Fruit fly (Drosophila melanogaster) whole organism: ENCODE measurements around the gene Mfe2.

ENCODE experiments used
- Dll ChIP-seq: fragments of >200 bp; optimal IDR thresholded peaks from 2 replicates; lab custom pipeline; 2017
- pan ChIP-seq: fragments of >200 bp; optimal IDR thresholded peaks from 2 replicates; lab custom pipeline; 2017
- usp ChIP-seq: fragments of >200 bp; optimal IDR thresholded peaks from 2 replicates; lab custom pipeline; 2017; ENCODE audit warnings: missing biosample characterization, missing genetic modification characterization, mixed read lengths

- no peak for TF ChIP-seq pan (lab: Kevin White, UChicago)
- TF ChIP-seq Dll (lab: Kevin White, UChicago): no peak
- TF ChIP-seq usp: no peak
Observed at dm6 chrX:16275854-16276338, 5.1 kb downstream of the Mfe2 start, which contains the start of the genes kat80 and Prosalpha4.
